Fruit fly (Drosophila melanogaster): Measurements from ENCODE around the gene caps.

Gene caps

DNA sequence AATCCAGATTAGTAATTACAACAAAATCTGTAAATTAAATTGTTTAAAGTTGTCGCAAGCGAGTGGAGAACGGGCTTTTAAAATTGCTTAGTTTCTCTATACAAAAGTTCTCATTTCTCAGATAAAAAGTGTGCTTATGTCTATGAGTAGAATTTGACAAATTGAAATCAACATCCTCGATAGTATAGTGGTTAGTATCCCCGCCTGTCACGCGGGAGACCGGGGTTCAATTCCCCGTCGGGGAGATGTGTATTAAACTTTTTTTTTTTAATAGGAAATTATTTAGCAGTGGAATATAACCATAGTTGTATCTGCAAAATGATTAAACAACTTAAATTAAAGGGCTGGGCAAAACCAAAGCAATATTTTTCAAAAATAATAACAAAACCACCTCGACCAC, 20.9 kb downstream of the caps start:
- TF ChIP-seq cic (GFP tag; optimal IDR thresholded peaks at IDR 0.05), result no peak
- no peak for TF ChIP-seq toe (GFP tag; optimal IDR thresholded peaks at IDR 0.05)

DNA sequence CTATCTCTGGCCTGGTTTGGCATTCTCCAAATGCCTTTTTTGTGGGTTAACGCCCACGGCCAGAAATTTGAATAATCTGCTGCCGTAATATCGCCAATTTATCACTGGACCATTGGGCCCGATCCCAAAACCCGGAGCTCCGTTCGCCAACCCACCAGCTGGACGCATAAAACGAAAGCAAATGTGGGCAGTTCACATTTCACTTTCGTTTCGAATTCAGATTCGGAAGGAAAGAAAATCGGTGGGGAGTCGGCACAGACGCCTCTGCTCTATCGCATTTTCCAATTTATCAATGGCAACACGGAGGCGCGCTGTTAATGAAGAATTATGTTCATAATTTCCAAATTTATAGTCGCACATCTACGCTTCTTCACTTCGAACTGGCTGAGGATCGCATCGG, 21.6 kb downstream of the caps start:
- TF ChIP-seq CG1620 (GFP tag; optimal IDR thresholded peaks at IDR 0.05) (no peak), Crg-1 (GFP tag; optimal IDR thresholded peaks at IDR 0.05) (no peak), CG7101 (tag; optimal IDR thresholded peaks at IDR 0.05) (no peak), Mnt (GFP tag; optimal IDR thresholded peaks at IDR 0.05) (no peak), tj (GFP tag; optimal IDR thresholded peaks at IDR 0.05) (no peak), pad (GFP tag; optimal IDR thresholded peaks at IDR 0.05) (no peak), CG5204 (GFP tag; optimal IDR thresholded peaks at IDR 0.05) (no peak), CG12768 (GFP tag; optimal IDR thresholded peaks at IDR 0.05) (no peak), bab1 (GFP tag; optimal IDR thresholded peaks at IDR 0.05) (no peak), CG14711 (tag; optimal IDR thresholded peaks at IDR 0.05) (no peak), Hr96 (GFP tag; optimal IDR thresholded peaks at IDR 0.05) (no peak), Clk (GFP tag; optimal IDR thresholded peaks at IDR 0.05) (no peak), ovo (GFP tag; optimal IDR thresholded peaks at IDR 0.05) (no peak), CG7045 (GFP tag; optimal IDR thresholded peaks at IDR 0.05) (no peak), toe (GFP tag; optimal IDR thresholded peaks at IDR 0.05) (no peak), cic (GFP tag; optimal IDR thresholded peaks at IDR 0.05) (no peak), CG11617 (GFP tag; optimal IDR thresholded peaks at IDR 0.05) (no peak)

DNA sequence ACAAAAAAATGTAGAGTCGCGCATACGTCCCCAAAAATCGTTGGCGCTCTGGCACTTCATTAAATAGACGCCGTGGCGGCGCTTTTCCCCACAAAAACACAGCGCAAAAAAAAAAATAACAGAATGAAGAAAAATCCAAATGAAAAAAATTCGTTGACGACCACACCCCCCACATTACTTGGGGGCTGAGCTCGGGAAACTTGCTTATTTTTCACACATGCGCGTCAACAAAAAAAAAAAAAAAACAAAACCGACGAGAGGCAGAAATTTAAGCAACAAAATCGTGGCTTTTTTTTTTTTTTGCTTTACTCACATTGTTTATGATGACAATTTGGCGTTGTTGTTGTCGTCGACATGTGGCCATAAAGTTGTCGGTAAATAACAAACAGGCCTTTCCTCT, 23.3 kb downstream of the caps start:
- TF ChIP-seq tj (GFP tag; optimal IDR thresholded peaks at IDR 0.05), result peak; percentile 82
- TF ChIP-seq CG1620 (GFP tag; optimal IDR thresholded peaks at IDR 0.05), result no peak
- TF ChIP-seq pad (GFP tag; optimal IDR thresholded peaks at IDR 0.05), result no peak

DNA sequence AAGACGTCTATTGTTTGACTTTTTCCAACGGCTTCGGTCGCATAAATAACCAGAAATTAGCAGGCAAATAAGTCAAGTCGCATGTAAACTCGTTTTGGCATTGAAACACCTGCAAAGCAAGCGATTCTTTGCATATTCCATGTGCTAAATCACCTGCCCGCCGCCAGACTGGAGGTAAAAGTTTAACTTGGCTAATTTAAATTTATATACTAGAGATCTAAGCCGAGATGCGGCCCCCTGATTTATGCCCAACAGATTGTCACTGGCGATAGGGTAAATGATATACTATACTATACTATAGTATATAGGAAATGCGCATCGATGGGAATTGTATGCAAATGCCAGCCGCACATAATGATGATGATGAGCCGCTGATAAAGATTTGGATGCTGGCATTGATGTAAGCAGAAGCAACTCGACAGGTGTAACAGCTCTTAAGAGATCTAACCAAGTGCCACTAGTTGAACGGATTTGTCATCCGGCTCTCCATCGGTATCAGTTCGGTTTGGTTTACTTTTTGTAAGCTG, 24.5 kb downstream of the caps start:
- TF ChIP-seq CG7101 (tag; optimal IDR thresholded peaks at IDR 0.05) (no peak), pad (GFP tag; optimal IDR thresholded peaks at IDR 0.05) (no peak), CG1620 (GFP tag; optimal IDR thresholded peaks at IDR 0.05) (no peak), CG33017 (tag; optimal IDR thresholded peaks at IDR 0.05) (no peak)

DNA sequence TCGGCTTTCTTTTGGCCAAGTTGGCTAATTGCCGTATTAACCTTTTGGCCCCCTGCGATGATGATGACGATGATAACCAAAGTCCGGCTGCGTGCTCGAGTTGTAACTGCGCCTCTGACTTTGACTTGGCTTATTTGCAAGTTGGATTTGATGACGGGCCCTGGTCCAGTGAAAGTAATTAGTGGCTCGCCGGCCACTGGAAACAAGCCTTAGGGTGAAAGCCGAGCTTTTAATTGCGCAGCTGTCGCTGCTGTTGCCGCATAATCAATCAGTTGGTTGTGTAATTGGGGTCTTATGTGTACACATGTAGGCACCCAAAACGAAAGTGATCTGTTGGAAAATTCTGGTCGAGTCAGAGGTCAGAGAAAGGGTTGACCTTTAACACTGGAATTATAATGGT, 25.8 kb downstream of the caps start:
- TF ChIP-seq cic (GFP tag; optimal IDR thresholded peaks at IDR 0.05) (no peak), pad (GFP tag; optimal IDR thresholded peaks at IDR 0.05) (no peak), toe (GFP tag; optimal IDR thresholded peaks at IDR 0.05) (no peak), CG14711 (tag; optimal IDR thresholded peaks at IDR 0.05) (no peak), CG12768 (GFP tag; optimal IDR thresholded peaks at IDR 0.05) (no peak), Hr96 (GFP tag; optimal IDR thresholded peaks at IDR 0.05) (no peak), kay (GFP tag; ENCODE audit: borderline replicate concordance) (no peak), CG5204 (GFP tag; optimal IDR thresholded peaks at IDR 0.05) (no peak), bab1 (GFP tag; optimal IDR thresholded peaks at IDR 0.05) (no peak), CG1620 (GFP tag; optimal IDR thresholded peaks at IDR 0.05) (no peak), Crg-1 (GFP tag; optimal IDR thresholded peaks at IDR 0.05) (no peak), CG11617 (GFP tag; optimal IDR thresholded peaks at IDR 0.05) (no peak), cnc (optimal IDR thresholded peaks at IDR 0.05) (no peak), CG7045 (GFP tag; optimal IDR thresholded peaks at IDR 0.05) (no peak), ovo (GFP tag; optimal IDR thresholded peaks at IDR 0.05) (no peak), CG7101 (tag; optimal IDR thresholded peaks at IDR 0.05) (no peak)

DNA sequence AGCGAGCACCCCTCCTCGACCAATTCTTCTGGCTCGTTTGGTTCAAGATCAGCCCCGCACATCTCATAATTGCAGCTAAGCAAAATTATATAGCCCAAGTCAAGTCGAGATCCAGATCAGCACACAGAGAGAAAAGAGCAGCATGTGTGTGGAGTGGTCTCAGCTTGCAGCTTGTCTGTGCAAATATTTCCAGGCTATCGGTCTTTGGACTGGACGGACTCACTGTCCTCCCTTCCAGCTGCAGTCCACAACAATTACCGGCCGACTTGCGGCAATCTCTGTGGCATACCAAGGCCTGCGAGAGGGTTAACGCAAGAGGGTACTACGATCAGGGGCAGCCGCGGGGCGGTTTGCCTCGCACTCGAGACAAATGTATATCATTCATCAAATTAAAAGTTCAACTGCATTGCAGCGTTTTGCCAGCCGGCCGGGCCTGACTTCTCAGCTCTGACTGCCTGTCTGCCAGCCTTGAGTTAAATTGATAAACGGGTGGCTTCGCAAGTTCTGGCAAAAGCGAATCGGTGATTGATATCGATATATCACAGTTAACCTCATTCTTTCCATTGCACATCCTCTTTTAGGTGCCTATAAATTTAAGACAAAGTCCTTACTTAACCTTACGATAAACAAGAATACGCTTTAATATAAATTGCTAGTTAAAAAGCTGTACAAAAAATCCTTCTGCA, 27.0 kb downstream of the caps start:
- peak; percentile 56 for TF ChIP-seq tj (GFP tag; optimal IDR thresholded peaks at IDR 0.05)
- TF ChIP-seq CG5204 (GFP tag; optimal IDR thresholded peaks at IDR 0.05), result no peak

DNA sequence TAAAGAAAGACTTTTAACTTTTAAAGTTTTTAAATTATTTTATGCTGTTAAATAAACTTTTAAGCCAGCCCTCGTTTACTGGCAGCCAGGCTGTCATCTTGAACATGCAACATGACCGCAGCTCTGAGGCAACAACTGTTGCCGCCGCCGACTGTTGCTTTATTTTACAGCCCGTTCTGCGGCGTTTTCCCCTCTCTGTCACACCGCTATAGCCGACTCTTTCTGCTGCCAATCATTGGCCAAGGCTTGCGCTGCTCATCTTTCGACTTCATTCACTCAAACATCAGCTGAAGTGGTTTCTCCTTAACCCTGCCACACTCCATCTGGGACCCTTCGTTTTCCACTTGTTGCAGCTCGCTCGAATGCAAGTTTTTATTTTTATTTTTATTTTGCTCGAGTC, 27.7 kb downstream of the caps start:
- no peak for TF ChIP-seq cic (GFP tag; optimal IDR thresholded peaks at IDR 0.05)
- TF ChIP-seq pad (GFP tag; optimal IDR thresholded peaks at IDR 0.05), result no peak
- no peak for TF ChIP-seq CG5204 (GFP tag; optimal IDR thresholded peaks at IDR 0.05)
- no peak for TF ChIP-seq kay (GFP tag; ENCODE audit: borderline replicate concordance)
- no peak for TF ChIP-seq Hr96 (GFP tag; optimal IDR thresholded peaks at IDR 0.05)
- TF ChIP-seq CG12768 (GFP tag; optimal IDR thresholded peaks at IDR 0.05), result no peak
- no peak for TF ChIP-seq Clk (GFP tag; optimal IDR thresholded peaks at IDR 0.05)
- no peak for TF ChIP-seq Mnt (GFP tag; optimal IDR thresholded peaks at IDR 0.05)
- no peak for TF ChIP-seq cnc (optimal IDR thresholded peaks at IDR 0.05)
- no peak for TF ChIP-seq CG7045 (GFP tag; optimal IDR thresholded peaks at IDR 0.05)
- TF ChIP-seq Crg-1 (GFP tag; optimal IDR thresholded peaks at IDR 0.05), result no peak
- TF ChIP-seq CG7101 (tag; optimal IDR thresholded peaks at IDR 0.05), result no peak
- no peak for TF ChIP-seq ovo (GFP tag; optimal IDR thresholded peaks at IDR 0.05)
- TF ChIP-seq CG14711 (tag; optimal IDR thresholded peaks at IDR 0.05), result no peak
- no peak for TF ChIP-seq toe (GFP tag; optimal IDR thresholded peaks at IDR 0.05)
- no peak for TF ChIP-seq CG1620 (GFP tag; optimal IDR thresholded peaks at IDR 0.05)
